Worm (Caenorhabditis elegans) whole organism, late embryonic: ENCODE results near the gene Y113G7A.14.

Experiments used
- ceh-9 ChIP-seq: sonication (generic microtip); optimal IDR thresholded peaks from 2 replicates; lab custom pipeline; 2016; ENCODE audit warnings: mild to moderate bottlenecking, missing genetic modification characterization, inconsistent platforms, missing compliant biosample characterization
- dve-1 ChIP-seq: sonication (generic microtip); optimal IDR thresholded peaks from 2 replicates; lab custom pipeline; 2017; ENCODE audit warnings: antibody characterized with exemption, mild to moderate bottlenecking, missing genetic modification characterization, missing compliant biosample characterization
- fax-1 ChIP-seq: sonication (generic microtip); optimal IDR thresholded peaks from 2 replicates; lab custom pipeline; 2016; ENCODE audit warnings: missing genotype, missing genetic modification characterization, missing compliant biosample characterization
- npax-4 ChIP-seq: sonication (generic microtip); optimal IDR thresholded peaks from 2 replicates; lab custom pipeline; 2016; ENCODE audit warnings: missing genetic modification characterization, missing compliant biosample characterization
- pha-4 ChIP-seq: fragments of 150-350 bp; optimal IDR thresholded peaks from 2 replicates; lab custom pipeline; 2018; ENCODE audit warnings: missing biosample characterization, missing genetic modification reagents, missing genetic modification characterization
- pqm-1 ChIP-seq: sonication (generic microtip); optimal IDR thresholded peaks from 2 replicates; lab custom pipeline; 2016; ENCODE audit warnings: missing genetic modification characterization, missing compliant biosample characterization
- unc-86 ChIP-seq: sonication (generic microtip); optimal IDR thresholded peaks from 2 replicates; lab custom pipeline; 2016; ENCODE audit warnings: missing genetic modification characterization, missing compliant biosample characterization

ce11 chrV:20123010-20123409 is 15.2 kb downstream of the Y113G7A.14 start:
- TF ChIP-seq pha-4 (tag; lab: Kevin White, UChicago) (no peak), fax-1 (tag; lab: Kevin White, UChicago) (no peak), pqm-1 (no peak), unc-86 (tag; lab: Kevin White, UChicago) (no peak), npax-4 (no peak), dve-1 (no peak), ceh-9 (no peak)
